Worm (Caenorhabditis elegans) whole organism, late embryonic: ENCODE measurements around the gene daf-22.
A peak's percentile ranks its signal among the peaks of the same experiment; 100 is the strongest.
"Not testable (repeated sequence)": the region's sequence is repeated elsewhere in the genome, so short reads cannot be mapped to it uniquely, and the experiment has no call there.

ENCODE experiments used
- C08G9.2 ChIP-seq: sonication (generic microtip); optimal IDR thresholded peaks from 2 replicates; lab custom pipeline; 2016; ENCODE audit warnings: mild to moderate bottlenecking, missing genetic modification characterization, moderate library complexity, missing compliant biosample characterization
- C38D4.7 ChIP-seq: fragments of 200-800 bp; sonication (Bioruptor generic); optimal IDR thresholded peaks from 2 replicates; lab custom pipeline; 2018; ENCODE audit warnings: mild to moderate bottlenecking, missing genetic modification characterization, moderate library complexity, missing compliant biosample characterization
- K09A11.1 ChIP-seq: sonication (generic microtip); optimal IDR thresholded peaks from 2 replicates; lab custom pipeline; 2017; ENCODE audit warnings: antibody characterized with exemption, mild to moderate bottlenecking, missing genetic modification characterization, missing compliant biosample characterization; ENCODE audit not compliant: insufficient read depth
- T23F11.4 ChIP-seq: fragments of 200-800 bp; sonication (Bioruptor generic); optimal IDR thresholded peaks from 2 replicates; lab custom pipeline; 2018; ENCODE audit warnings: mild to moderate bottlenecking, missing genetic modification characterization, missing compliant biosample characterization
- Y22D7AL.16 ChIP-seq: sonication (generic microtip); optimal IDR thresholded peaks from 2 replicates; lab custom pipeline; 2016; ENCODE audit warnings: missing genetic modification characterization, missing compliant biosample characterization
- ama-1 ChIP-seq: fragments of 150-350 bp; optimal IDR thresholded peaks from 2 replicates; lab custom pipeline; 2014
- ceh-14 ChIP-seq: sonication (generic microtip); optimal IDR thresholded peaks from 2 replicates; lab custom pipeline; 2016; ENCODE audit warnings: missing genotype, missing genetic modification characterization, missing compliant biosample characterization
- ceh-24 ChIP-seq: sonication (generic microtip); optimal IDR thresholded peaks from 2 replicates; lab custom pipeline; 2016; ENCODE audit warnings: mild to moderate bottlenecking, missing genetic modification characterization, missing compliant biosample characterization
- ceh-30 ChIP-seq: fragments of 150-350 bp; optimal IDR thresholded peaks from 2 replicates; lab custom pipeline; 2014; ENCODE audit warnings: missing biosample characterization, missing genetic modification characterization
- ceh-31 ChIP-seq: sonication (generic microtip); optimal IDR thresholded peaks from 2 replicates; lab custom pipeline; 2016; ENCODE audit warnings: missing genetic modification characterization, missing compliant biosample characterization
- ceh-6 ChIP-seq: fragments of 200-800 bp; sonication (Bioruptor generic); optimal IDR thresholded peaks from 2 replicates; lab custom pipeline; 2018; ENCODE audit warnings: mild to moderate bottlenecking, missing genetic modification characterization, missing compliant biosample characterization
- che-1 ChIP-seq: sonication (generic microtip); optimal IDR thresholded peaks from 2 replicates; lab custom pipeline; 2016; ENCODE audit warnings: mild to moderate bottlenecking, missing genetic modification characterization, missing compliant biosample characterization
- dmd-4 ChIP-seq: sonication (generic microtip); optimal IDR thresholded peaks from 2 replicates; lab custom pipeline; 2016; ENCODE audit warnings: borderline replicate concordance, missing genetic modification characterization, missing compliant biosample characterization
- dve-1 ChIP-seq: sonication (generic microtip); optimal IDR thresholded peaks from 2 replicates; lab custom pipeline; 2017; ENCODE audit warnings: antibody characterized with exemption, mild to moderate bottlenecking, missing genetic modification characterization, missing compliant biosample characterization
- elt-2 ChIP-seq: sonication (generic microtip); optimal IDR thresholded peaks from 2 replicates; lab custom pipeline; 2016; ENCODE audit warnings: missing genetic modification reagents, missing genetic modification characterization, missing compliant biosample characterization
- elt-4 ChIP-seq: sonication (generic microtip); optimal IDR thresholded peaks from 2 replicates; lab custom pipeline; 2016; ENCODE audit warnings: missing genetic modification characterization, missing compliant biosample characterization
- gmeb-2 ChIP-seq: sonication (generic microtip); optimal IDR thresholded peaks from 2 replicates; lab custom pipeline; 2016; ENCODE audit warnings: missing genetic modification characterization, inconsistent platforms, missing compliant biosample characterization
- hlh-13 ChIP-seq: fragments of 200-800 bp; sonication (Bioruptor generic); optimal IDR thresholded peaks from 2 replicates; lab custom pipeline; 2018; ENCODE audit warnings: mild to moderate bottlenecking, missing genetic modification characterization, missing compliant biosample characterization
- hlh-15 ChIP-seq: sonication (generic microtip); optimal IDR thresholded peaks from 2 replicates; lab custom pipeline; 2016; ENCODE audit warnings: missing genetic modification characterization, missing compliant biosample characterization
- hlh-30 ChIP-seq: sonication (generic microtip); optimal IDR thresholded peaks from 2 replicates; lab custom pipeline; 2017; ENCODE audit warnings: antibody characterized with exemption, missing genetic modification characterization, missing compliant biosample characterization; ENCODE audit not compliant: insufficient read depth
- hlh-6 ChIP-seq: sonication (generic microtip); optimal IDR thresholded peaks from 2 replicates; lab custom pipeline; 2016; ENCODE audit warnings: missing genotype, missing genetic modification characterization, missing compliant biosample characterization
- hlh-8 ChIP-seq: sonication (generic microtip); optimal IDR thresholded peaks from 2 replicates; lab custom pipeline; 2016; ENCODE audit warnings: missing genotype, missing genetic modification characterization, missing compliant biosample characterization
- mec-3 ChIP-seq: sonication (generic microtip); optimal IDR thresholded peaks from 2 replicates; lab custom pipeline; 2016; ENCODE audit warnings: borderline replicate concordance, missing genetic modification characterization, missing compliant biosample characterization
- nhr-232 ChIP-seq: sonication (generic microtip); optimal IDR thresholded peaks from 2 replicates; lab custom pipeline; 2016; ENCODE audit warnings: missing genetic modification characterization, missing compliant biosample characterization
- npax-4 ChIP-seq: sonication (generic microtip); optimal IDR thresholded peaks from 2 replicates; lab custom pipeline; 2016; ENCODE audit warnings: missing genetic modification characterization, missing compliant biosample characterization
- pag-3 ChIP-seq: sonication (generic microtip); optimal IDR thresholded peaks from 2 replicates; lab custom pipeline; 2016; ENCODE audit warnings: missing compliant biosample characterization, missing genetic modification characterization, borderline replicate concordance
- pat-9 ChIP-seq: fragments of 200-800 bp; sonication (Bioruptor generic); optimal IDR thresholded peaks from 2 replicates; lab custom pipeline; 2018; ENCODE audit warnings: mild to moderate bottlenecking, missing genetic modification characterization, moderate library complexity, missing compliant biosample characterization
- pax-1 ChIP-seq: fragments of 150-350 bp; optimal IDR thresholded peaks from 2 replicates; lab custom pipeline; 2014; ENCODE audit warnings: missing biosample characterization, missing genetic modification characterization
- pha-2 ChIP-seq: sonication (generic microtip); optimal IDR thresholded peaks from 2 replicates; lab custom pipeline; 2017; ENCODE audit warnings: mild to moderate bottlenecking, missing genetic modification characterization, missing compliant biosample characterization
- pros-1 ChIP-seq: fragments of 150-350 bp; optimal IDR thresholded peaks from 2 replicates; lab custom pipeline; 2014; ENCODE audit warnings: missing biosample characterization, missing genetic modification reagents, missing genetic modification characterization
- sox-4 ChIP-seq: sonication (generic microtip); optimal IDR thresholded peaks from 2 replicates; lab custom pipeline; 2017; ENCODE audit warnings: mild to moderate bottlenecking, missing genetic modification characterization, inconsistent platforms, missing compliant biosample characterization
- ttx-3 ChIP-seq: sonication (generic microtip); optimal IDR thresholded peaks from 2 replicates; lab custom pipeline; 2016; ENCODE audit warnings: missing genetic modification reagents, missing genetic modification characterization, missing compliant biosample characterization
- unc-86 ChIP-seq: sonication (generic microtip); optimal IDR thresholded peaks from 2 replicates; lab custom pipeline; 2016; ENCODE audit warnings: missing genetic modification characterization, missing compliant biosample characterization
- zip-5 ChIP-seq: sonication (generic microtip); optimal IDR thresholded peaks from 2 replicates; lab custom pipeline; 2016; ENCODE audit warnings: missing genetic modification characterization, missing compliant biosample characterization

The daf-22 gene

ce11 chrII:12441164-12441563 is 15.7 kb upstream of the daf-22 start, which contains the start of gene Y57A10C.10:
Gene Y57A10C.10, minus strand, starts transcription at chrII:12441264.
- not testable (repeated sequence) for TF ChIP-seq mec-3, elt-4, unc-86 (tag; lab: Kevin White, UChicago)
- TF ChIP-seq, all 69 proteins: peak for 0; not testable (repeated sequence) for 69

DNA sequence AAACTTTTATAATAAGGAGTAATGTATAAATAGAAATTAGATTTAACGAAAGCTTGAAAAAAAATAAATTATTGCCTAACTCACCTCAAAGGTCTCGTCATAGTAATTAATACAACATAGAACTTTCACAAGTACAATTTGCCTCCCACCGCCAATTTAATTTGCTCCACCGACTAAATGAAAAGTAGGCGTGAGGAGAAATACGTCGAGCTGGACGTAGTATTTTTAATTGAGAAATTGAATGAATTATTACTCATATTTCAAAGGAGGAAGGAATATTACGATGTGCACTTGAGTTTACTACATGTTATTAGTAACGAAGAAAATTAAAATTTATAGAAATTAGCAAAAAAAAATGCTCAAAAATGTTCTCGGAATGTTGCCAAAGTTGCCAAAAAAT is 12.9 kb upstream of the daf-22 start, which contains the start of gene Y57A10C.9:
Gene Y57A10C.9, minus strand, starts transcription at position 101 of the 400 bp plus-strand sequence.
- TF ChIP-seq ceh-14 (tag; lab: Kevin White, UChicago) (peak; percentile 39), ttx-3 (tag; lab: Kevin White, UChicago) (no peak), pros-1 (tag; lab: Kevin White, UChicago) (no peak), che-1 (tag; lab: Kevin White, UChicago) (no peak)

ce11 chrII:12436717-12437116 is 11.2 kb upstream of the daf-22 start:
- TF ChIP-seq dve-1 (tag; lab: Kevin White, UChicago) (peak; percentile 70), pax-1 (tag; lab: Kevin White, UChicago) (no peak)
- TF ChIP-seq, all 69 proteins: peak for 1

DNA sequence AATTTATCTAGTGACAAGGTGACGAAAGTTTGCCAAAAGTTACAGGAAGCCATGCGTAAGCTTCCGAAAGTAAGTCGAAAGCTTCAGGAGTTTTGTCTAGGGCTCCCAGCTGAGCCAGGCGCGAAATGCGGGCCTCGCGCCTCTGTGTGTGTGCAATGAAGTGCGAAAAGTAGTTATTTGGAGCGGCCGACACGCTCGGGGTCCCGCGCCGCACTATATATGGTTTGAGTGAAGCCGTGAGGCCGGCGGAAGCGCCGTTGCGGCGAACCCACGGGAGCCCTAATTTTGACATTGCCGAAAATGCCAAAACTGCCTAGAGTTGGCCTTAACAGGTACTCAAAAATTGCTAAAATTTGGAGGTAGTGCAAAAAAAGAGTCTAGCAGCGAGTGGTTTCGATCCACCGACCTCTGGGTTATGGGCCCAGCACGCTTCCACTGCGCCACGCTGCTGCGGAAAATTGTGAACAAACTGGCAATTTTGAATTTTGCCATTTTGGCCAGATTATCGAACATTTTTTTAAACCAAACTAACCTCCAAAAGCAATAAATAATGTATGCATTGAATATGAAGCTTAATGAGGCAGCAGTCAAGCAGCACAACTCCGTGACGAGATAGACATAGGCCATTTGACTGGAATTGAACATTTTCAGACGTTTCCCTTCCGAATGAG is 9.8 kb upstream of the daf-22 start:
- TF ChIP-seq hlh-15 (tag; lab: Kevin White, UChicago) = no peak
- no peak for TF ChIP-seq mec-3 (tag; lab: Kevin White, UChicago)
- TF ChIP-seq C38D4.7 (GFP tag; lab: Kevin White, UChicago) = no peak
- TF ChIP-seq pag-3 (tag; lab: Kevin White, UChicago) = no peak
- TF ChIP-seq elt-2 (tag; lab: Kevin White, UChicago) = no peak
- no peak for TF ChIP-seq K09A11.1 (tag; lab: Kevin White, UChicago)
- TF ChIP-seq ceh-30 (tag; lab: Kevin White, UChicago) = no peak
- TF ChIP-seq ceh-31 (tag; lab: Kevin White, UChicago) = no peak
- TF ChIP-seq pha-2 (tag; lab: Kevin White, UChicago) = no peak

DNA sequence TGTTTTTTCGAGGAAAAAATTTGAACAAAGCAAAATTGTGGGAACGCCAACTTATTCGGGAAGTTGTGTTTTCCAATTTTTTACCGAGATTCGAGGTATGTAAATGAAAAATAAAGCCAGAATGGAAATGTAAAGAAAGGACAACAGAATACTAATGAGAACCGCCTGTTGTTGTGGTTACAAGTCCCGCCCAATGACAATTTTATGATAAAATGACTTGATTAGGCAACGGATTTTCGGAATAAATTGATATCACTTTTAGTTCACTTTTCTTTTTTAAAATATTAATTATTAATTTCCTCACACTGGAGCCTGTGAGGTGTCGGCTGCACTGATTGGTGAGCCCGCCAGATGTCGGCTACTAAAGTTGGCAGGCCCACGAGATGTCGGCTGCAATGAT is 6.9 kb upstream of the daf-22 start, which contains the start of gene dct-12:
Gene dct-12, minus strand, starts transcription at position 101 of the 400 bp plus-strand sequence.
- TF ChIP-seq T23F11.4 = no peak
- no peak for TF ChIP-seq ceh-6
- no peak for TF ChIP-seq ceh-24 (tag; lab: Kevin White, UChicago)
- TF ChIP-seq gmeb-2 (tag; lab: Kevin White, UChicago) = no peak
- no peak for TF ChIP-seq zip-5
- no peak for TF ChIP-seq hlh-8 (tag; lab: Kevin White, UChicago)
- no peak for TF ChIP-seq hlh-6 (tag; lab: Kevin White, UChicago)
- TF ChIP-seq npax-4 (tag; lab: Kevin White, UChicago) = no peak
- no peak for TF ChIP-seq hlh-30
- no peak for TF ChIP-seq sox-4 (tag; lab: Kevin White, UChicago)
- no peak for TF ChIP-seq dmd-4 (tag; lab: Kevin White, UChicago)
- no peak for TF ChIP-seq C38D4.7 (GFP tag; lab: Kevin White, UChicago)
- TF ChIP-seq ttx-3 (tag; lab: Kevin White, UChicago) = no peak
- no peak for TF ChIP-seq Y22D7AL.16 (tag; lab: Kevin White, UChicago)
- no peak for TF ChIP-seq hlh-13 (GFP tag; lab: Kevin White, UChicago)
- no peak for TF ChIP-seq ama-1
- no peak for TF ChIP-seq nhr-232 (tag; lab: Kevin White, UChicago)
- no peak for TF ChIP-seq pat-9 (tag; lab: Kevin White, UChicago)
- TF ChIP-seq elt-4 (tag; lab: Kevin White, UChicago) = no peak
- TF ChIP-seq C08G9.2 (tag; lab: Kevin White, UChicago) = no peak
